Worm (Caenorhabditis elegans): ENCODE data around the gene Y32F6A.4.
A peak's percentile ranks its signal among the peaks of the same experiment; 100 is the strongest.

The Y32F6A.4 gene

ce11 chrV:10406313-10406712 lies 27.6 kb downstream of the Y32F6A.4 start, which contains the start of gene F15H10.7:
F15H10.7 (minus strand) TSS chrV:10406413.
- no peak for TF ChIP-seq let-526 (GFP tag; IDR thresholded peaks at IDR 0.05)
- no peak for TF ChIP-seq nfya-2 (GFP tag; IDR thresholded peaks at IDR 0.05)
- no peak for TF ChIP-seq snpc-3.4 (tag; optimal IDR thresholded peaks at IDR 0.05)
- no peak for TF ChIP-seq athp-1 (tag; optimal IDR thresholded peaks at IDR 0.05)
- TF ChIP-seq lin-35 (GFP tag; optimal IDR thresholded peaks at IDR 0.05) = no peak
- no peak for TF ChIP-seq ceh-79 (tag; optimal IDR thresholded peaks at IDR 0.05)

DNA sequence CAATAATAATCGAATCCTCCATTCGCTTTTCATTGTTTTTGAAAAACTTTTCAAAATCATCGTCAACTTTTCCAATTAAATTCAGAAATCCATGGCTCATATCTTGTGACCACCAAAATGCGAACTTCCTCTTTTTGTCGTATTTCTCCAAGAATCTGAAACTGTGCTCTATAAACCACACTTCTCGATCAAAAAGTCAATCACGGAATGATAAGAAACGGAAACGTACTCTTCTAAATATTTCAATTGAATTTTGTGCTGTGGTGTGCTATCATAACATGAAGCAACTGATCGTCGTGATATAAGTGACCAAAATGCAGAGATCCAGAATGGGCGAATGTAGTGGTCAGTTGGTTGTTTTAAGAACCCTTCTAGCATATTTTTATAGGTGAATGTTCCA lies 29.2 kb downstream of the Y32F6A.4 start:
- TF ChIP-seq Y56A3A.18 (GFP tag; IDR thresholded peaks at IDR 0.05) (no peak), ceh-27 (GFP tag; optimal IDR thresholded peaks at IDR 0.05) (no peak), sptf-2 (GFP tag; optimal IDR thresholded peaks at IDR 0.05) (no peak), bed-1 (GFP tag; IDR thresholded peaks at IDR 0.05) (no peak), nhr-80 (tag; optimal IDR thresholded peaks at IDR 0.05) (peak; percentile 74)

DNA sequence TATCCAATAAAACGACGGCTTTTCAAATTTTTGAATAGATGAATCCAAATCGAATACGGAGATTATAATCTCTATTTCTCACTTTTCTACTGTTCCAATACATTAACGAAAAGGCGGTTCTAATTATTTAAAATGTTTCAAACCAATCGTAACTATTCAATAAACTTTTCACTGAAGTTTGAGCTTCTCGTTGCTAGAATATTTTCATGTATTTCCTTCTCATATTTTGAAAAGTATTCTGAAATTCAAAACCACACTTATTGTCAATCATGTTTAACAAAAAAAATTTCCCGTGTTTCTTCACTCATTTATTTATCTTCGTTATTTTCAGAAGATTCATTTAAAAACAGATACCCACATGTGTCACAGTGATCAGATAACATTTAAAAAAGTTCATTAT lies 31.1 kb downstream of the Y32F6A.4 start, which contains the start of gene F15H10.8:
Gene F15H10.8, minus strand, starts transcription at position 101 of the 400 bp plus-strand sequence.
- no peak for TF ChIP-seq Y95B8A.8 (GFP tag; IDR thresholded peaks at IDR 0.05)
- no peak for TF ChIP-seq die-1 (tag; optimal IDR thresholded peaks at IDR 0.05)
- TF ChIP-seq Y67H2A.10 (GFP tag; conservative IDR thresholded peaks at IDR 0.05) = no peak
- no peak for TF ChIP-seq chd-7 (tag; optimal IDR thresholded peaks at IDR 0.05)
- no peak for TF ChIP-seq ceh-91 (GFP tag; IDR thresholded peaks at IDR 0.05)
- no peak for TF ChIP-seq F10E7.11 (tag; optimal IDR thresholded peaks at IDR 0.05)
- TF ChIP-seq gei-17 (GFP tag; optimal IDR thresholded peaks at IDR 0.05) = no peak
- no peak for TF ChIP-seq ekl-4 (GFP tag; IDR thresholded peaks at IDR 0.05)
- TF ChIP-seq aptf-3 (GFP tag; IDR thresholded peaks at IDR 0.05) = no peak
- no peak for TF ChIP-seq pha-4 (tag; optimal IDR thresholded peaks at IDR 0.05)
- no peak for TF ChIP-seq repo-1 (tag; optimal IDR thresholded peaks at IDR 0.05)
- TF ChIP-seq F49E8.2 (tag; optimal IDR thresholded peaks at IDR 0.05; ENCODE audit: insufficient read depth) = no peak

DNA sequence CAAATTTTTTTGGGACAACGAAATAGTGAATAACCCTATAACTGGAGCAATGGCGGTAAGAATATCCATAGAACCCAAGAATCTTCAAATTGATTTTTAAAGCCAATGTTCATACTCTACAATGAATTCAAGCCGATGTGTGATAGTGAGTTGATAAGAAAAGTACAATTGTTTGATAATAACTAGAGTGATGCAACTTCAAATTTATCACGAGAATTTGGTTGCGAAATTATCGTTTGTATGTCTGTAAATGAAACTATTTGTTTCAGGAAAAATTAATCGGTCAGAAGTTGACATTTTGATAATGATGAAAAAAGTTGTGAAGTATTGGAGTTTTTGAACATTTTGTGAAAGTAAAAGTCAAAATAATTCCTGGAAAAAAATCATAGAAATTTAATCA lies 34.6 kb downstream of the Y32F6A.4 start:
- TF ChIP-seq nhr-80 (tag; optimal IDR thresholded peaks at IDR 0.05) (peak; percentile 93), ets-4 (GFP tag; optimal IDR thresholded peaks at IDR 0.05) (peak; percentile 32), cebp-1 (GFP tag; IDR thresholded peaks at IDR 0.05) (peak; percentile 84), cebp-1 (tag; optimal IDR thresholded peaks at IDR 0.05) (peak; percentile 86), lir-1 (GFP tag; conservative IDR thresholded peaks at IDR 0.05) (no peak), madf-10 (tag; optimal IDR thresholded peaks at IDR 0.05) (no peak)

DNA sequence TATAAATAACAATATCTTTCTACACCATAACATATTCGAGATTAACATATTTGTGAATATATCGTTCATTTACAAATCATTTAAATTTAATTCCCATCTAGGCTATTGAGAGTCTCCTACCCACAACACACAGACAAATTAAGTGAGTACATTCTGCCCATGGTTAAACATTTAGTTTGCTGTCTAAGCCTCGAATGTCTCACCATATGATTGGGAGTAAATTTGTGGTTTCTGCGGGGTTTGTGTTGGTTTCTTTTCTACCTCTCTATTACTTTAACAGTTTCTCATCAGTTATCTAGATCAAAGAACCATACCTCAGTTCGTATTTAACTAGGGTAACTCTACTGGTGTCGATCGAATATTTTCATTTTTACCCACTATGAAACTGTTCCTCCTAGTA lies 35.4 kb downstream of the Y32F6A.4 start, which contains the start of gene ugt-2:
Gene ugt-2, plus strand, starts transcription at position 371 of the 400 bp plus-strand sequence.
- TF ChIP-seq nhr-80 (tag; optimal IDR thresholded peaks at IDR 0.05) (peak; percentile 42), B0035.1 (tag; optimal IDR thresholded peaks at IDR 0.05) (no peak), nhr-179 (tag; optimal IDR thresholded peaks at IDR 0.05) (no peak), gei-17 (GFP tag; optimal IDR thresholded peaks at IDR 0.05) (no peak), F23B12.7 (tag; optimal IDR thresholded peaks at IDR 0.05; ENCODE audit: insufficient read depth) (no peak), madf-3 (GFP tag; IDR thresholded peaks at IDR 0.05) (no peak), B0261.1 (tag; optimal IDR thresholded peaks at IDR 0.05) (no peak), hlh-12 (tag; optimal IDR thresholded peaks at IDR 0.05) (no peak), F57C9.4 (tag; optimal IDR thresholded peaks at IDR 0.05) (no peak)

Measured in whole organism, young adult.